Worm (Caenorhabditis elegans) whole organism, L4 larva: ENCODE data around the gene nlp-47.

Experiments used
- ama-1 ChIP-seq: fragments of 150-350 bp; optimal IDR thresholded peaks from 2 replicates; lab custom pipeline; 2014; ENCODE audit warnings: inconsistent platforms, mixed read lengths
- ceh-82 ChIP-seq: sonication (generic microtip); optimal IDR thresholded peaks from 2 replicates; lab custom pipeline; 2017; ENCODE audit warnings: missing biosample characterization, missing genetic modification characterization
- ces-1 ChIP-seq: fragments of 150-350 bp; sonication (generic microtip); optimal IDR thresholded peaks from 4 replicates; lab custom pipeline; 2014; ENCODE audit warnings: missing biosample characterization, missing genetic modification reagents, missing genetic modification characterization
- fkh-10 ChIP-seq: fragments of 150-350 bp; optimal IDR thresholded peaks from 2 replicates; lab custom pipeline; 2014; ENCODE audit warnings: missing biosample characterization, missing genetic modification reagents, missing genetic modification characterization
- fos-1 ChIP-seq: fragments of 150-350 bp; optimal IDR thresholded peaks from 2 replicates; lab custom pipeline; 2014; ENCODE audit warnings: missing biosample characterization, missing genetic modification characterization
- hlh-11 ChIP-seq: fragments of 200-800 bp; sonication (Bioruptor generic); optimal IDR thresholded peaks from 2 replicates; lab custom pipeline; 2018; ENCODE audit warnings: mild to moderate bottlenecking, missing genetic modification characterization, missing compliant biosample characterization
- hlh-30 ChIP-seq: sonication (generic microtip); optimal IDR thresholded peaks from 2 replicates; lab custom pipeline; 2017; ENCODE audit warnings: antibody characterized with exemption, mild to moderate bottlenecking, missing genetic modification characterization, missing compliant biosample characterization; ENCODE audit not compliant: insufficient read depth
- lin-39 ChIP-seq: fragments of 150-350 bp; optimal IDR thresholded peaks from 2 replicates; lab custom pipeline; 2014; ENCODE audit warnings: missing biosample characterization, missing genetic modification reagents, missing genetic modification characterization
- nhr-237 ChIP-seq: sonication (generic microtip); optimal IDR thresholded peaks from 2 replicates; lab custom pipeline; 2017; ENCODE audit warnings: missing biosample characterization, missing genetic modification characterization
- nhr-28 ChIP-seq: fragments of 150-350 bp; optimal IDR thresholded peaks from 2 replicates; lab custom pipeline; 2014; ENCODE audit warnings: missing biosample characterization, missing genetic modification characterization
- pha-4 ChIP-seq, 2 experiments: fragments of 150-350 bp in 1 of 2; fragments of 200-800 bp in 1 of 2; sonication (Bioruptor generic) in 1 of 2; IDR thresholded peaks in 1 of 2; optimal IDR thresholded peaks in 1 of 2; 2 replicates each; pipeline versions ENCODE4 v1.3.6 to Lab custom; 2014 to 2022; ENCODE audit warnings: missing genetic modification characterization in 2 of 2, missing genetic modification reagents in 2 of 2, missing biosample characterization in 1 of 2, missing compliant biosample characterization in 1 of 2
- snpc-4 ChIP-seq: fragments of 150-350 bp; optimal IDR thresholded peaks from 2 replicates; lab custom pipeline; 2014; ENCODE audit warnings: missing biosample characterization, missing genetic modification characterization
- unc-62 ChIP-seq, 3 experiments: fragments of 150-350 bp in 1 of 3; sonication (generic microtip); optimal IDR thresholded peaks in 2 of 3; peaks in 1 of 3; 1 replicate in 1 of 3; 2 replicates in 2 of 3; lab custom pipeline; 2014 to 2017; ENCODE audit warnings: missing biosample characterization in 3 of 3, missing genetic modification characterization in 3 of 3, missing genetic modification reagents in 3 of 3, missing genotype in 1 of 3

- TF ChIP-seq nhr-28 (no peak), unc-62 (GFP tag; optimal IDR thresholded peaks at IDR 0.05 in 1 of 2; lab: Kevin White, UChicago) (no peak), unc-62 (tag; optimal IDR thresholded peaks at IDR 0.05; lab: Kevin White, UChicago) (no peak), fos-1 (tag; lab: Kevin White, UChicago) (no peak), ceh-82 (no peak), ama-1 (no peak), snpc-4 (tag; lab: Kevin White, UChicago) (no peak), nhr-237 (tag; lab: Kevin White, UChicago) (no peak), hlh-30 (tag; lab: Kevin White, UChicago) (no peak), fkh-10 (GFP tag; lab: Kevin White, UChicago) (no peak), hlh-11 (tag; lab: Kevin White, UChicago) (no peak), ces-1 (GFP tag; lab: Kevin White, UChicago) (no peak), pha-4 (GFP tag; IDR thresholded peaks at IDR 0.05; lab: Robert Waterston, UW) (no peak), pha-4 (tag; optimal IDR thresholded peaks at IDR 0.05; lab: Kevin White, UChicago) (no peak), lin-39 (tag; lab: Kevin White, UChicago) (no peak)
Observed at ce11 chrIV:5332178-5332577, 41.5 kb downstream of the nlp-47 start, which contains the start of gene Y4C6B.3.
